Fruit fly (Drosophila melanogaster): ENCODE measurements around the gene Hsc70-1.

Hsc70-1 gene

DNA sequence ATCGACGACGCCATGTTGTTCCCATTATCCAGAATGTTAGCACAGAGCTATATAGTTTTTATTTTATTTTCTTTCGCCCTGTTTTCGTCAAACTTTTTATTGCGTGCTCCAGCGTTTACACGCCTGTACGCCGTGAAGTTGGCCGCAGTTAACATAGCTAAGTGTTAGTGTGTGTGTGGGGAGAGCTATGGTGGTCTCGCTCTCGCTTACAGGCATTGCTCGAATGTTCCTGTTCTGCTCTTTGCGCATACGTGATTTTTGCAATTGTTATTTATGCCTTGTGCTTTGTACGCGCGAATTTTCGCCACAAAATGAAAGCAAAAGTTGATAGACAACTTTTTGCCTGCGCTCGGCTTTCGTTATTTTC is 30.2 kb downstream of the Hsc70-1 start (continued):
- TF ChIP-seq amos (GFP tag; IDR thresholded peaks at IDR 0.05; ENCODE audit: partially characterized antibody) (peak; percentile 15; the same call in 1 of the 2 replicates), Kr (GFP tag; optimal IDR thresholded peaks at IDR 0.05) (no peak), Dip3 (GFP tag; optimal IDR thresholded peaks at IDR 0.05) (no peak), Jarid2 (GFP tag; optimal IDR thresholded peaks at IDR 0.05) (no peak), CG8359 (GFP tag; optimal IDR thresholded peaks at IDR 0.05; ENCODE audit: borderline replicate concordance) (no peak), ase (GFP tag; IDR thresholded peaks at IDR 0.05) (no peak), Rfx (GFP tag; IDR thresholded peaks at IDR 0.05) (peak; percentile 52), pita (GFP tag; optimal IDR thresholded peaks at IDR 0.05) (no peak), gro (GFP tag; optimal IDR thresholded peaks at IDR 0.05) (no peak), CG7357 (GFP tag; IDR thresholded peaks at IDR 0.05) (no peak), cwo (GFP tag; optimal IDR thresholded peaks at IDR 0.05) (peak; percentile 21), CG9437 (GFP tag; optimal IDR thresholded peaks at IDR 0.05) (no peak), croc (GFP tag; conservative IDR thresholded peaks at IDR 0.05) (no peak), CG2678 (tag; optimal IDR thresholded peaks at IDR 0.05) (no peak), dan (GFP tag; IDR thresholded peaks at IDR 0.05) (no peak), CG4404 (GFP tag; IDR thresholded peaks at IDR 0.05) (no peak)

DNA sequence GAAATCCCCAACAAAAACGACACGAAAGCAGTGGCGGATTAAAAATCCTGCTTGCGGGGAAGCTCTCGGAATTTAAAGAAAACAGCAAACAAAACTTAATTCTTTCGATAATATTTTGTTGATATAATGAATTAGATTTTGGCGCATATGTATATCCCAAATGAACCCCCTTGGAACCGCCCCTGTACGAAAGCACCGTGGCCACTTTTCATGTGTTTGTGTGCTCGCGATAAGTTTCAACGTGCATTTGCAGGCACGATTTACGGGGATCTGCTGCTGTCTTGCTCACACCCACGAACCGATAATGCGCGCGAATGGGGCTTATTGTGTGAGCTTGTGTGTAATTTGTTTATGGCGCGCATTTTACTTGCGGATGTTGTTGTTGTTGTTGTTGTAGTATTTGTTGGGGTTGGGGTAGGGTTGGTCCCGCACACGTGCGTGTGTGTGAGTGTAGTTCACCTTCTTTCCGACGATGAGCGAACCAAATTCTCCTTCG is 31.1 kb downstream of the Hsc70-1 start:
- TF ChIP-seq Adf1 (GFP tag; IDR thresholded peaks at IDR 0.05) = peak; percentile 75
- no peak for TF ChIP-seq sna (GFP tag; IDR thresholded peaks at IDR 0.05; ENCODE audit: partially characterized antibody)
- peak; percentile 96 for TF ChIP-seq HLH54F (GFP tag; optimal IDR thresholded peaks at IDR 0.05)
- peak; percentile 66 for TF ChIP-seq crol (GFP tag; IDR thresholded peaks at IDR 0.05)
- peak; percentile 88 for TF ChIP-seq NC2α (GFP tag; optimal IDR thresholded peaks at IDR 0.05)
- peak; percentile 97 for TF ChIP-seq CG16863 (GFP tag; optimal IDR thresholded peaks at IDR 0.05)
- TF ChIP-seq zen (tag; optimal IDR thresholded peaks at IDR 0.05) = peak; percentile 87
- TF ChIP-seq CG12155 (GFP tag; optimal IDR thresholded peaks at IDR 0.05) = peak; percentile 91
- no peak for TF ChIP-seq hkb (optimal IDR thresholded peaks at IDR 0.05)
- TF ChIP-seq hkb (GFP tag; IDR thresholded peaks at IDR 0.05) = peak; percentile 97
- TF ChIP-seq run (tag; optimal IDR thresholded peaks at IDR 0.05) = peak; percentile 86
- TF ChIP-seq CG10147 (GFP tag; optimal IDR thresholded peaks at IDR 0.05) = peak; percentile 88
- no peak for TF ChIP-seq CG42726 (GFP tag; IDR thresholded peaks at IDR 0.05; ENCODE audit: partially characterized antibody)
- no peak for TF ChIP-seq yki (optimal IDR thresholded peaks at IDR 0.05)
- peak; percentile 94 for TF ChIP-seq CG12942 (GFP tag; optimal IDR thresholded peaks at IDR 0.05)
- peak; percentile 97 for TF ChIP-seq mam (GFP tag; optimal IDR thresholded peaks at IDR 0.05)
- TF ChIP-seq Fer3 (tag; optimal IDR thresholded peaks at IDR 0.05) = peak; percentile 94
- TF ChIP-seq pzg (GFP tag; optimal IDR thresholded peaks at IDR 0.05) = peak; percentile 7
- peak; percentile 80 for TF ChIP-seq ssp (GFP tag; IDR thresholded peaks at IDR 0.05)
- TF ChIP-seq h (optimal IDR thresholded peaks at IDR 0.05) = no peak
- TF ChIP-seq al (GFP tag; IDR thresholded peaks at IDR 0.05) = peak; percentile 76; the same call in 1 of the 2 replicates
- peak; percentile 97 for TF ChIP-seq CG34422 (GFP tag; IDR thresholded peaks at IDR 0.05)
- TF ChIP-seq CG15514 (GFP tag; optimal IDR thresholded peaks at IDR 0.05) = peak; percentile 91
- TF ChIP-seq CG1603 (tag; optimal IDR thresholded peaks at IDR 0.05) = peak; percentile 96
- peak; percentile 87 for TF ChIP-seq wdn (GFP tag; IDR thresholded peaks at IDR 0.05)
- TF ChIP-seq Ptx1 (GFP tag; IDR thresholded peaks at IDR 0.05) = peak; percentile 91
- TF ChIP-seq bbx (GFP tag; IDR thresholded peaks at IDR 0.05; ENCODE audit: partially characterized antibody) = peak; percentile 35; the same call in 1 of the 2 replicates
- TF ChIP-seq Taf1 (GFP tag; IDR thresholded peaks at IDR 0.05) = peak; percentile 76
- peak; percentile 95 for TF ChIP-seq HmgZ (tag; optimal IDR thresholded peaks at IDR 0.05)
- peak; percentile 80 for TF ChIP-seq Lim3 (GFP tag; IDR thresholded peaks at IDR 0.05)
- TF ChIP-seq zfh2 (GFP tag; optimal IDR thresholded peaks at IDR 0.05) = peak; percentile 94
- peak; percentile 91 for TF ChIP-seq Dip3 (GFP tag; optimal IDR thresholded peaks at IDR 0.05)
- TF ChIP-seq tio (GFP tag; optimal IDR thresholded peaks at IDR 0.05) = no peak
- TF ChIP-seq CG8478 (optimal IDR thresholded peaks at IDR 0.05) = no peak
- peak; percentile 97 for TF ChIP-seq tin (GFP tag; optimal IDR thresholded peaks at IDR 0.05)
- TF ChIP-seq hb (GFP tag; IDR thresholded peaks at IDR 0.05; ENCODE audit: partially characterized antibody) = no peak

All from whole organism, embryonic.